Fruit fly (Drosophila melanogaster): ENCODE data around the gene CG12084.

The CG12084 gene

dm6 chr3L:1463547-1463946 lies 32.9 kb downstream of the CG12084 start, which contains the start of gene rho (continued):
- no peak for TF ChIP-seq CG8765 (GFP tag; IDR thresholded peaks at IDR 0.05)
- TF ChIP-seq CG6854 (GFP tag; optimal IDR thresholded peaks at IDR 0.05): peak; percentile 27
- no peak for TF ChIP-seq C15 (GFP tag; IDR thresholded peaks at IDR 0.05)
- TF ChIP-seq Nf-YB (GFP tag; optimal IDR thresholded peaks at IDR 0.05): peak; percentile 18
- peak; percentile 52 for TF ChIP-seq Side (GFP tag; optimal IDR thresholded peaks at IDR 0.05)
- TF ChIP-seq MTF-1 (GFP tag; optimal IDR thresholded peaks at IDR 0.05; ENCODE audit: borderline replicate concordance): peak; percentile 33
- no peak for TF ChIP-seq CG31365 (tag; optimal IDR thresholded peaks at IDR 0.05)
- TF ChIP-seq Jarid2 (GFP tag; optimal IDR thresholded peaks at IDR 0.05): peak; percentile 100
- no peak for TF ChIP-seq Atf-2 (GFP tag; optimal IDR thresholded peaks at IDR 0.05)
- peak; percentile 61 for TF ChIP-seq CG15601 (tag; optimal IDR thresholded peaks at IDR 0.05)
- peak; percentile 15 for TF ChIP-seq nerfin-1 (tag; optimal IDR thresholded peaks at IDR 0.05)
- peak; percentile 52 for TF ChIP-seq Atf6 (GFP tag; IDR thresholded peaks at IDR 0.05)
- TF ChIP-seq Dad (GFP tag; optimal IDR thresholded peaks at IDR 0.05): peak; percentile 23
- no peak for TF ChIP-seq CG11560 (tag; IDR thresholded peaks at IDR 0.05)
- TF ChIP-seq sob (GFP tag; IDR thresholded peaks at IDR 0.05): peak; percentile 58; the same call in 1 of the 2 replicates
- TF ChIP-seq ATbp (GFP tag; optimal IDR thresholded peaks at IDR 0.05): peak; percentile 4
- TF ChIP-seq Hmr (GFP tag; optimal IDR thresholded peaks at IDR 0.05): peak; percentile 31
- TF ChIP-seq CG7745 (tag; optimal IDR thresholded peaks at IDR 0.05): peak; percentile 42
- no peak for TF ChIP-seq vnd (GFP tag; IDR thresholded peaks at IDR 0.05; ENCODE audit: partially characterized antibody)
- TF ChIP-seq GATAe (GFP tag; conservative IDR thresholded peaks at IDR 0.05): no peak
- peak; percentile 35 for TF ChIP-seq CG7839 (tag; optimal IDR thresholded peaks at IDR 0.05)
- peak; percentile 46 for TF ChIP-seq nom (GFP tag; optimal IDR thresholded peaks at IDR 0.05)
- TF ChIP-seq CG7556 (GFP tag; optimal IDR thresholded peaks at IDR 0.05): no peak
- TF ChIP-seq luna (GFP tag; optimal IDR thresholded peaks at IDR 0.05): no peak
- no peak; the same call in 1 of the 2 replicates for TF ChIP-seq ranshi (GFP tag; IDR thresholded peaks at IDR 0.05)
- no peak for TF ChIP-seq CG1792 (GFP tag; optimal IDR thresholded peaks at IDR 0.05)
- peak in 1 of 2 experiments; percentile 42 for TF ChIP-seq Hr51 (GFP tag; optimal IDR thresholded peaks at IDR 0.05)
- TF ChIP-seq HLHmδ (GFP tag; optimal IDR thresholded peaks at IDR 0.05): peak; percentile 63
- TF ChIP-seq vvl (GFP tag; IDR thresholded peaks at IDR 0.05): peak; percentile 71; the same call in 1 of the 2 replicates
- no peak for TF ChIP-seq Hand (GFP tag; optimal IDR thresholded peaks at IDR 0.05)
- no peak for TF ChIP-seq CG17912 (GFP tag; optimal IDR thresholded peaks at IDR 0.05)
- peak; percentile 5 for TF ChIP-seq Myb (GFP tag; optimal IDR thresholded peaks at IDR 0.05)
- no peak for TF ChIP-seq slou (GFP tag; optimal IDR thresholded peaks at IDR 0.05)
- TF ChIP-seq Stat92E (GFP tag; optimal IDR thresholded peaks at IDR 0.05): peak in 1 of 3 experiments; percentile 22
- TF ChIP-seq repo (GFP tag; optimal IDR thresholded peaks at IDR 0.05): peak; percentile 30
- peak; percentile 76 for TF ChIP-seq p53 (GFP tag; optimal IDR thresholded peaks at IDR 0.05)
- peak; percentile 90; the same call in 3 of the 4 replicates for TF ChIP-seq chinmo (GFP tag; IDR thresholded peaks at IDR 0.05; ENCODE audit: partially characterized antibody)
- peak; percentile 33 for TF ChIP-seq dmrt99B (tag; optimal IDR thresholded peaks at IDR 0.05)
- 0 out of 2 replicates have a peak, but pooled peaks have one; percentile 13 for TF ChIP-seq CG9932 (GFP tag; IDR thresholded peaks at IDR 0.05)
- no peak for TF ChIP-seq CG10462 (GFP tag; optimal IDR thresholded peaks at IDR 0.05)
- 0 out of 2 replicates have a peak, but pooled peaks have one; percentile 22 for TF ChIP-seq Xrp1 (GFP tag; IDR thresholded peaks at IDR 0.05)
- 0 out of 3 replicates have a peak, but pooled peaks have one; percentile 14 for TF ChIP-seq CG16813 (GFP tag; IDR thresholded peaks at IDR 0.05; ENCODE audit: partially characterized antibody)
- no peak for TF ChIP-seq TFAM (GFP tag; optimal IDR thresholded peaks at IDR 0.05)
- TF ChIP-seq mirr (GFP tag; optimal IDR thresholded peaks at IDR 0.05): peak; percentile 46
- TF ChIP-seq unc-4 (GFP tag; IDR thresholded peaks at IDR 0.05; ENCODE audit: partially characterized antibody): 0 out of 2 replicates have a peak, but pooled peaks have one; percentile 11
- no peak for TF ChIP-seq pho (GFP tag; optimal IDR thresholded peaks at IDR 0.05)
- TF ChIP-seq CG32767 (GFP tag; IDR thresholded peaks at IDR 0.05): no peak
- TF ChIP-seq CG12104 (GFP tag; optimal IDR thresholded peaks at IDR 0.05): no peak
- TF ChIP-seq zen2 (GFP tag; IDR thresholded peaks at IDR 0.05; ENCODE audit: partially characterized antibody): peak; percentile 60; the same call in 2 of the 3 replicates
